Fruit fly (Drosophila melanogaster) whole organism, wandering third instar larva: ENCODE results near the gene CG13117.
A peak's percentile ranks its signal among the peaks of the same experiment; 100 is the strongest.

Source experiments
- Abd-B ChIP-seq: fragments of >200 bp; optimal IDR thresholded peaks from 2 replicates; lab custom pipeline; 2017; ENCODE audit warnings: missing biosample characterization, missing genetic modification characterization
- CG32264 ChIP-seq: fragments of 200-800 bp; sonication (Bioruptor generic); optimal IDR thresholded peaks from 2 replicates; lab custom pipeline; 2016; ENCODE audit warnings: missing biosample characterization, missing genetic modification characterization
- CG9705 ChIP-seq: fragments of 200-800 bp; sonication (Bioruptor generic); optimal IDR thresholded peaks from 2 replicates; lab custom pipeline; 2018; ENCODE audit warnings: missing biosample characterization, mild to moderate bottlenecking, missing genetic modification characterization
- CrebA ChIP-seq: fragments of 200-800 bp; sonication (Bioruptor generic); optimal IDR thresholded peaks from 2 replicates; lab custom pipeline; 2016; ENCODE audit warnings: missing biosample characterization, mild to moderate bottlenecking, missing genetic modification characterization, borderline replicate concordance
- Dfd ChIP-seq: fragments of >200 bp; optimal IDR thresholded peaks from 2 replicates; lab custom pipeline; 2017; ENCODE audit warnings: missing biosample characterization, missing genetic modification characterization
- Dif ChIP-seq: fragments of 200-275, 200-300 bp; sonication (Bioruptor generic); optimal IDR thresholded peaks from 2 replicates; lab custom pipeline; 2018; ENCODE audit warnings: missing biosample characterization, missing genetic modification characterization; ENCODE audit not compliant: partially characterized antibody
- GATAd ChIP-seq: sonication (Bioruptor generic); optimal IDR thresholded peaks from 2 replicates; lab custom pipeline; 2016; ENCODE audit warnings: missing biosample characterization, missing genetic modification characterization
- HLH106 ChIP-seq: fragments of 200-800 bp; optimal IDR thresholded peaks from 3 replicates; lab custom pipeline; 2019; ENCODE audit warnings: missing biosample characterization, mild to moderate bottlenecking, missing genetic modification characterization, moderate library complexity
- Hnf4 ChIP-seq: fragments of 200-800 bp; sonication (Bioruptor generic); optimal IDR thresholded peaks from 2 replicates; lab custom pipeline; 2016; ENCODE audit warnings: missing biosample characterization, mild to moderate bottlenecking, missing genetic modification characterization
- Hr78 ChIP-seq: fragments of >200 bp; optimal IDR thresholded peaks from 2 replicates; lab custom pipeline; 2017; ENCODE audit warnings: missing biosample characterization, missing genetic modification characterization
- Hr83 ChIP-seq: fragments of 200-300 bp; sonication (Bioruptor generic); optimal IDR thresholded peaks from 2 replicates; lab custom pipeline; 2016; ENCODE audit warnings: missing biosample characterization, mild to moderate bottlenecking, missing genetic modification characterization, moderate library complexity; ENCODE audit not compliant: poor library complexity, severe bottlenecking
- Jra ChIP-seq: sonication (Bioruptor generic); optimal IDR thresholded peaks from 2 replicates; lab custom pipeline; 2016; ENCODE audit warnings: missing biosample characterization, missing genetic modification characterization
- Mio ChIP-seq: sonication (Bioruptor generic); optimal IDR thresholded peaks from 2 replicates; lab custom pipeline; 2016; ENCODE audit warnings: missing biosample characterization, missing genetic modification characterization
- Myc ChIP-seq: fragments of >200 bp; optimal IDR thresholded peaks from 2 replicates; lab custom pipeline; 2017
- N ChIP-seq: fragments of >200 bp; optimal IDR thresholded peaks from 2 replicates; lab custom pipeline; 2018; ENCODE audit warnings: missing biosample characterization, missing external identifiers, missing genetic modification characterization
- OdsH ChIP-seq: fragments of 200-800 bp; sonication (Bioruptor generic); optimal IDR thresholded peaks from 2 replicates; lab custom pipeline; 2016; ENCODE audit warnings: missing biosample characterization, mild to moderate bottlenecking, missing genetic modification characterization
- Rel ChIP-seq, 2 experiments: fragments of 200-800 bp; sonication (Bioruptor generic) in 1 of 2; optimal IDR thresholded peaks; 2 replicates in 1 of 2; 3 replicates in 1 of 2; lab custom pipeline; 2016 to 2019; ENCODE audit warnings: mild to moderate bottlenecking in 2 of 2, missing biosample characterization in 2 of 2, missing genetic modification characterization in 2 of 2, moderate library complexity in 1 of 2
- Sp1 ChIP-seq: fragments of 200-800 bp; sonication (Bioruptor generic); optimal IDR thresholded peaks from 3 replicates; lab custom pipeline; 2019; ENCODE audit warnings: missing biosample characterization, mild to moderate bottlenecking, missing genetic modification characterization, moderate library complexity
- Vsx2 ChIP-seq: fragments of 200-300, 225-300 bp; sonication (Bioruptor generic); optimal IDR thresholded peaks from 2 replicates; lab custom pipeline; 2018; ENCODE audit warnings: missing biosample characterization, missing genetic modification characterization; ENCODE audit not compliant: partially characterized antibody
- br ChIP-seq: fragments of 200-800 bp; sonication (Bioruptor generic); optimal IDR thresholded peaks from 2 replicates; lab custom pipeline; 2016; ENCODE audit warnings: missing biosample characterization, missing genetic modification characterization
- brk ChIP-seq: fragments of 200-800 bp; sonication (Bioruptor generic); optimal IDR thresholded peaks from 2 replicates; lab custom pipeline; 2016; ENCODE audit warnings: missing biosample characterization, mild to moderate bottlenecking, missing genetic modification characterization
- dl ChIP-seq, 2 experiments: fragments of 175-275, 200-275 bp in 1 of 2; fragments of 200-275 bp in 1 of 2; sonication (Bioruptor generic); optimal IDR thresholded peaks; lab custom pipeline; 2018; ENCODE audit warnings: mild to moderate bottlenecking in 2 of 2, missing biosample characterization in 2 of 2, missing genetic modification characterization in 2 of 2, moderate library complexity in 2 of 2; ENCODE audit not compliant: partially characterized antibody in 2 of 2, insufficient read depth in 1 of 2
- dmrt93B ChIP-seq: fragments of 200-800 bp; sonication (Bioruptor generic); optimal IDR thresholded peaks from 2 replicates; lab custom pipeline; 2018; ENCODE audit warnings: missing biosample characterization, mild to moderate bottlenecking, missing genetic modification characterization
- dsf ChIP-seq: sonication (Bioruptor generic); optimal IDR thresholded peaks from 2 replicates; lab custom pipeline; 2016; ENCODE audit warnings: missing biosample characterization, missing genetic modification characterization, borderline replicate concordance
- ey ChIP-seq: fragments of 200-800 bp; sonication (Bioruptor generic); optimal IDR thresholded peaks from 2 replicates; lab custom pipeline; 2016; ENCODE audit warnings: missing biosample characterization, missing genetic modification characterization
- foxo ChIP-seq, 2 experiments: fragments of 200-800 bp; sonication (Bioruptor generic); optimal IDR thresholded peaks; 2 replicates in 1 of 2; 3 replicates in 1 of 2; lab custom pipeline; 2016 to 2017; ENCODE audit warnings: missing biosample characterization in 2 of 2, missing genetic modification characterization in 2 of 2
- fru ChIP-seq: fragments of 200-800 bp; sonication (Bioruptor generic); optimal IDR thresholded peaks from 3 replicates; lab custom pipeline; 2016; ENCODE audit warnings: missing biosample characterization, mild to moderate bottlenecking, missing genetic modification characterization
- h ChIP-seq: fragments of 200-800 bp; sonication (Bioruptor generic); optimal IDR thresholded peaks from 3 replicates; lab custom pipeline; 2016; ENCODE audit warnings: missing biosample characterization, mild to moderate bottlenecking, missing genetic modification characterization
- jim ChIP-seq: fragments of 175-275, 200-325 bp; sonication (Bioruptor generic); optimal IDR thresholded peaks from 2 replicates; lab custom pipeline; 2016; ENCODE audit warnings: missing biosample characterization, mild to moderate bottlenecking, missing genetic modification characterization
- lola ChIP-seq: fragments of >200 bp; optimal IDR thresholded peaks from 2 replicates; lab custom pipeline; 2017; ENCODE audit warnings: missing biosample characterization, missing genetic modification characterization
- pan ChIP-seq: fragments of >200 bp; optimal IDR thresholded peaks from 2 replicates; lab custom pipeline; 2017
- psq ChIP-seq: fragments of 200-800 bp; sonication (Bioruptor generic); optimal IDR thresholded peaks from 3 replicates; lab custom pipeline; 2017; ENCODE audit warnings: missing biosample characterization, mild to moderate bottlenecking, missing genetic modification characterization, moderate library complexity
- rgr ChIP-seq: fragments of 200-800 bp; sonication (Bioruptor generic); optimal IDR thresholded peaks from 3 replicates; lab custom pipeline; 2016; ENCODE audit warnings: missing biosample characterization, mild to moderate bottlenecking, missing genetic modification characterization
- sage ChIP-seq: fragments of 200-800 bp; sonication (Bioruptor generic); optimal IDR thresholded peaks from 2 replicates; lab custom pipeline; 2016; ENCODE audit warnings: missing biosample characterization, mild to moderate bottlenecking, missing genetic modification characterization
- sv ChIP-seq: fragments of 200-800 bp; sonication (Bioruptor generic); optimal IDR thresholded peaks from 3 replicates; lab custom pipeline; 2016; ENCODE audit warnings: missing biosample characterization, missing genetic modification characterization
- tai ChIP-seq: sonication (Bioruptor generic); optimal IDR thresholded peaks from 2 replicates; lab custom pipeline; 2016; ENCODE audit warnings: missing biosample characterization, missing genetic modification characterization
- usp ChIP-seq: fragments of >200 bp; optimal IDR thresholded peaks from 2 replicates; lab custom pipeline; 2017; ENCODE audit warnings: missing biosample characterization, missing genetic modification characterization
- woc ChIP-seq: sonication (Bioruptor generic); optimal IDR thresholded peaks from 2 replicates; lab custom pipeline; 2016; ENCODE audit warnings: missing biosample characterization, mild to moderate bottlenecking, missing genetic modification characterization

CG13117 gene

dm6 chr2L:9777927-9778326 lies 41.5 kb downstream of the CG13117 start:
- TF ChIP-seq Rel (GFP tag; optimal IDR thresholded peaks at IDR 0.05; lab: Kevin White, UChicago) (no peak), Rel (tag; optimal IDR thresholded peaks at IDR 0.05; lab: Kevin White, UChicago) (peak; percentile 95), tai (no peak)

dm6 chr2L:9778416-9778815 lies 42.0 kb downstream of the CG13117 start:
- TF ChIP-seq tai (no peak), brk (GFP tag; lab: Kevin White, UChicago) (no peak)
- TF ChIP-seq, all 38 proteins: peak for 0

- TF ChIP-seq Vsx2 (GFP tag; lab: Kevin White, UChicago) (no peak), N (GFP tag; lab: Kevin White, UChicago) (no peak), fru (GFP tag; lab: Kevin White, UChicago) (no peak), ey (GFP tag; lab: Kevin White, UChicago) (no peak), foxo (GFP tag; optimal IDR thresholded peaks at IDR 0.05; lab: Kevin White, UChicago) (no peak), Jra (no peak), br (GFP tag; lab: Kevin White, UChicago) (no peak), lola (GFP tag; lab: Kevin White, UChicago) (no peak), jim (GFP tag; lab: Kevin White, UChicago) (no peak), HLH106 (no peak), Sp1 (GFP tag; lab: Kevin White, UChicago) (no peak), OdsH (GFP tag; lab: Kevin White, UChicago) (no peak)
- TF ChIP-seq, all 38 proteins: peak for 0
These were observed 42.7 kb downstream of the CG13117 start for dm6 chr2L:9779147-9779546.

dm6 chr2L:9779754-9780153 lies 43.3 kb downstream of the CG13117 start:
- TF ChIP-seq Rel (GFP tag; optimal IDR thresholded peaks at IDR 0.05; lab: Kevin White, UChicago) = no peak
- peak; percentile 31 for TF ChIP-seq Rel (tag; optimal IDR thresholded peaks at IDR 0.05; lab: Kevin White, UChicago)
- no peak for TF ChIP-seq fru (GFP tag; lab: Kevin White, UChicago)
- no peak for TF ChIP-seq sv (GFP tag; lab: Kevin White, UChicago)
- TF ChIP-seq pan (lab: Kevin White, UChicago) = no peak
- no peak for TF ChIP-seq Hr78 (GFP tag; lab: Kevin White, UChicago)
- TF ChIP-seq ey (GFP tag; lab: Kevin White, UChicago) = no peak

dm6 chr2L:9782176-9782581 lies 45.7 kb downstream of the CG13117 start, which contains the start of gene IP3K1:
IP3K1 (plus strand) TSS chr2L:9782384.
- TF ChIP-seq psq (GFP tag; lab: Kevin White, UChicago) = no peak
- no peak for TF ChIP-seq dsf (GFP tag; lab: Kevin White, UChicago)
- TF ChIP-seq CG32264 (GFP tag; lab: Kevin White, UChicago) = no peak
- TF ChIP-seq h (GFP tag; lab: Kevin White, UChicago) = peak; percentile 73
- TF ChIP-seq ey (GFP tag; lab: Kevin White, UChicago) = no peak
- peak; percentile 18 for TF ChIP-seq Mio (GFP tag; lab: Kevin White, UChicago)
- TF ChIP-seq tai = no peak
- no peak for TF ChIP-seq woc (GFP tag; lab: Kevin White, UChicago)
- no peak for TF ChIP-seq Hr78 (GFP tag; lab: Kevin White, UChicago)
- peak; percentile 51 for TF ChIP-seq OdsH (GFP tag; lab: Kevin White, UChicago)
- TF ChIP-seq HLH106 = peak; percentile 18
- TF ChIP-seq jim (GFP tag; lab: Kevin White, UChicago) = no peak
- peak; percentile 68 for TF ChIP-seq Sp1 (GFP tag; lab: Kevin White, UChicago)
- peak; percentile 57 for TF ChIP-seq rgr (GFP tag; lab: Kevin White, UChicago)
- TF ChIP-seq GATAd (GFP tag; lab: Kevin White, UChicago) = no peak
- no peak for TF ChIP-seq dmrt93B (GFP tag; lab: Kevin White, UChicago)
- no peak for TF ChIP-seq Dfd
- no peak for TF ChIP-seq N (GFP tag; lab: Kevin White, UChicago)
- peak; percentile 94 for TF ChIP-seq Vsx2 (GFP tag; lab: Kevin White, UChicago)
- no peak for TF ChIP-seq pan (lab: Kevin White, UChicago)
- TF ChIP-seq CrebA (GFP tag; lab: Kevin White, UChicago) = no peak
- peak; percentile 64 for TF ChIP-seq Rel (GFP tag; optimal IDR thresholded peaks at IDR 0.05; lab: Kevin White, UChicago)
- TF ChIP-seq Rel (tag; optimal IDR thresholded peaks at IDR 0.05; lab: Kevin White, UChicago) = peak; percentile 83
- TF ChIP-seq brk (GFP tag; lab: Kevin White, UChicago) = no peak
- TF ChIP-seq foxo (GFP tag; optimal IDR thresholded peaks at IDR 0.05; lab: Kevin White, UChicago) = peak in 1 of 2 experiments; percentile 55
- peak; percentile 54 for TF ChIP-seq fru (GFP tag; lab: Kevin White, UChicago)
- TF ChIP-seq br (GFP tag; lab: Kevin White, UChicago) = peak; percentile 67
- TF ChIP-seq sv (GFP tag; lab: Kevin White, UChicago) = no peak
- TF ChIP-seq Hnf4 (GFP tag; lab: Kevin White, UChicago) = peak; percentile 57
- peak; percentile 98 for TF ChIP-seq Dif (GFP tag; lab: Kevin White, UChicago)
- TF ChIP-seq lola (GFP tag; lab: Kevin White, UChicago) = no peak
- no peak for TF ChIP-seq usp (GFP tag; lab: Kevin White, UChicago)
- TF ChIP-seq Jra = peak; percentile 52
- peak; percentile 87 for TF ChIP-seq Hr83 (GFP tag; lab: Kevin White, UChicago)
- TF ChIP-seq CG9705 (GFP tag; lab: Kevin White, UChicago) = no peak
- peak; percentile 97 to 98 for TF ChIP-seq dl (GFP tag; optimal IDR thresholded peaks at IDR 0.05; lab: Kevin White, UChicago; ENCODE audit: insufficient read depth in 1 of 2, partially characterized antibody in 2 of 2)
- TF ChIP-seq Myc = no peak
- no peak for TF ChIP-seq sage (GFP tag; lab: Kevin White, UChicago)
- no peak for TF ChIP-seq Abd-B (GFP tag; lab: Kevin White, UChicago)
